Fruit fly (Drosophila melanogaster): ENCODE data around the gene SdhBL.

Gene SdhBL

DNA sequence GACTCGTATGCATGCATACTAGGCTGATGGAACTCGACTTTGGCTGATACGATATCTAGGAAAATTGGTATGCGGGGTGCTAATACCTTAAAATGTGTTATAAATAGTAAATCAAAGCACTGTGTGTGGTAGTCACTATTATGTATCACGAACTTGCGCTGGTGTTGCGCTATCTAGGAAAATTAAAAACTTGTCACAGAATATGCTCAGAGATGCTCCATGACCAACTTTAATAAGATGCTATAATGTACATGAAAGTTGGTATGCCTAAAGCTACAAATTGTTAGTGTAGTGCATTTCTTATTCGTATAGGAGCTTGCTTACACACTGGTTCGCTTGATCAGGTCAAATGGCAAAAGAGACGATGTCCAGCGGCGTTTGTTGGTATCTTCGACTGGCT is 16.6 kb downstream of the SdhBL start (continued):
- TF ChIP-seq Hmx (GFP tag; optimal IDR thresholded peaks at IDR 0.05), result no peak
- TF ChIP-seq pita (GFP tag; optimal IDR thresholded peaks at IDR 0.05), result no peak
- no peak for TF ChIP-seq CG13894 (tag; optimal IDR thresholded peaks at IDR 0.05)
- TF ChIP-seq HmgZ (tag; optimal IDR thresholded peaks at IDR 0.05), result no peak
- TF ChIP-seq CG1603 (tag; optimal IDR thresholded peaks at IDR 0.05), result peak; percentile 43
- TF ChIP-seq caup (GFP tag; optimal IDR thresholded peaks at IDR 0.05; ENCODE audit: severe bottlenecking), result no peak
- TF ChIP-seq C15 (GFP tag; IDR thresholded peaks at IDR 0.05), result no peak
- TF ChIP-seq tio (GFP tag; optimal IDR thresholded peaks at IDR 0.05), result no peak
- no peak for TF ChIP-seq pho (GFP tag; optimal IDR thresholded peaks at IDR 0.05)
- TF ChIP-seq CG17186 (GFP tag; optimal IDR thresholded peaks at IDR 0.05), result no peak
- TF ChIP-seq Antp (GFP tag; optimal IDR thresholded peaks at IDR 0.05), result peak; percentile 3
- TF ChIP-seq nmo (GFP tag; optimal IDR thresholded peaks at IDR 0.05), result peak; percentile 67
- no peak for TF ChIP-seq CG8388 (GFP tag; optimal IDR thresholded peaks at IDR 0.05)
- peak; percentile 18 for TF ChIP-seq CG9727 (GFP tag; optimal IDR thresholded peaks at IDR 0.05)
- peak; percentile 46; the same call in 1 of the 2 replicates for TF ChIP-seq Xrp1 (GFP tag; IDR thresholded peaks at IDR 0.05)
- TF ChIP-seq CG11695 (GFP tag; IDR thresholded peaks at IDR 0.05), result no peak
- TF ChIP-seq CG7839 (tag; optimal IDR thresholded peaks at IDR 0.05), result peak; percentile 40
- no peak for TF ChIP-seq Ets97D (GFP tag; optimal IDR thresholded peaks at IDR 0.05)
- TF ChIP-seq gem (tag; optimal IDR thresholded peaks at IDR 0.05), result peak; percentile 56
- TF ChIP-seq trem (tag; optimal IDR thresholded peaks at IDR 0.05), result peak; percentile 8
- TF ChIP-seq ato (GFP tag; IDR thresholded peaks at IDR 0.05; ENCODE audit: partially characterized antibody), result no peak
- no peak for TF ChIP-seq CG1792 (GFP tag; optimal IDR thresholded peaks at IDR 0.05)
- no peak for TF ChIP-seq CG9932 (GFP tag; IDR thresholded peaks at IDR 0.05)
- no peak for TF ChIP-seq CG1832 (GFP tag; optimal IDR thresholded peaks at IDR 0.05)
- TF ChIP-seq CG2120 (GFP tag; optimal IDR thresholded peaks at IDR 0.05), result no peak
- no peak for TF ChIP-seq cad (GFP tag; optimal IDR thresholded peaks at IDR 0.05)
- TF ChIP-seq D19B (GFP tag; optimal IDR thresholded peaks at IDR 0.05), result no peak
- TF ChIP-seq row (GFP tag; IDR thresholded peaks at IDR 0.05), result peak; percentile 25; the same call in 1 of the 3 replicates
- TF ChIP-seq nom (GFP tag; optimal IDR thresholded peaks at IDR 0.05), result no peak
- no peak for TF ChIP-seq Jarid2 (GFP tag; optimal IDR thresholded peaks at IDR 0.05)

DNA sequence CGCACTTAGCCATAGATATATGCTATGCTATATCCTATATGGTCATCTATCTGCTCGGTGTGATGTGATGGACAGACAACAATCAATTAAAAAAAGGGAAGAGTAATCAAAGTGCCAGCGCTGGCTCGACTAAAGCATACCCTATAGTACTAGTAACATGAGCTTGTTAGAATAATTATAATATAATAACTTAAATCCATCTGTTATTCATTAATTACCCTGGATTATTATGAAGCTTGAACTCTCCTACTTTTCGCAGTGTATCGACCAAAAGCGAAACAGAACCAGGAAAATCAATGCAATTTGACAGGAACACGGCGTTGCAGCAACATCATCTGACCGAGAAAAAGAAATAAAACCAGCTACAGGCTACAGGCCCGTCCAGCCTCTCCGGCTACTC is 19.1 kb downstream of the SdhBL start:
- TF ChIP-seq lmd (GFP tag; IDR thresholded peaks at IDR 0.05) (no peak), CG1603 (tag; optimal IDR thresholded peaks at IDR 0.05) (no peak), Neu2 (GFP tag; optimal IDR thresholded peaks at IDR 0.05; ENCODE audit: borderline replicate concordance) (no peak), HLH54F (GFP tag; optimal IDR thresholded peaks at IDR 0.05) (no peak), Hr3 (GFP tag; optimal IDR thresholded peaks at IDR 0.05) (no peak), fd64A (GFP tag; optimal IDR thresholded peaks at IDR 0.05) (no peak), crp (GFP tag; optimal IDR thresholded peaks at IDR 0.05) (no peak), gt (GFP tag; IDR thresholded peaks at IDR 0.05) (no peak), hth (optimal IDR thresholded peaks at IDR 0.05) (no peak), ase (GFP tag; IDR thresholded peaks at IDR 0.05) (no peak), Ets97D (GFP tag; optimal IDR thresholded peaks at IDR 0.05) (no peak), sim (GFP tag; IDR thresholded peaks at IDR 0.05) (no peak), D (optimal IDR thresholded peaks at IDR 0.05) (no peak), D (GFP tag; optimal IDR thresholded peaks at IDR 0.05) (no peak), MBD-R2 (GFP tag; IDR thresholded peaks at IDR 0.05) (no peak), E2f2 (GFP tag; IDR thresholded peaks at IDR 0.05) (no peak)

Measured in whole organism, embryonic.